Worm (Caenorhabditis elegans) whole organism, young adult: ENCODE measurements around the gene mlk-1.

Experiments
- die-1 ChIP-seq: sonication (generic microtip); optimal IDR thresholded peaks from 2 replicates; lab custom pipeline; 2016; ENCODE audit warnings: missing genotype, mild to moderate bottlenecking, missing genetic modification characterization, missing compliant biosample characterization
- madf-3 ChIP-seq: fragments of 200-800 bp; sonication (Bioruptor generic); IDR thresholded peaks from 2 replicates; pipeline ENCODE4 v1.3.6; 2022; ENCODE audit warnings: missing genetic modification reagents, missing genetic modification characterization, missing compliant biosample characterization
- repo-1 ChIP-seq: sonication (generic microtip); optimal IDR thresholded peaks from 2 replicates; lab custom pipeline; 2017; ENCODE audit warnings: mild to moderate bottlenecking, missing genetic modification characterization, missing compliant biosample characterization

- TF ChIP-seq die-1 (no peak), repo-1 (tag; lab: Kevin White, UChicago) (no peak), madf-3 (no peak)
These were observed 46.5 kb downstream of the mlk-1 start for ce11 chrV:5018067-5018466.
